Fruit fly (Drosophila melanogaster): Measurements from ENCODE around the gene Ugt305A1.

Gene Ugt305A1

dm6 chr3L:4108072-4108843, 48.7 kb downstream of the Ugt305A1 start, which contains the start of gene Ack:
Gene Ack (plus strand): TSS chr3L:4108186.
- no peak for TF ChIP-seq Snoo (tag; optimal IDR thresholded peaks at IDR 0.05)
- peak; percentile 22; the same call in 1 of the 2 replicates for TF ChIP-seq CG32121 (GFP tag; IDR thresholded peaks at IDR 0.05)
- TF ChIP-seq CG13204 (GFP tag; optimal IDR thresholded peaks at IDR 0.05): peak; percentile 17
- no peak for TF ChIP-seq CG17806 (tag; optimal IDR thresholded peaks at IDR 0.05)
- no peak for TF ChIP-seq EcR (GFP tag; optimal IDR thresholded peaks at IDR 0.05)
- no peak for TF ChIP-seq CG15710 (tag; optimal IDR thresholded peaks at IDR 0.05)

- TF ChIP-seq Snoo (tag; optimal IDR thresholded peaks at IDR 0.05) (peak; percentile 58), gl (tag; optimal IDR thresholded peaks at IDR 0.05) (peak; percentile 15), CG8159 (tag; optimal IDR thresholded peaks at IDR 0.05) (peak; percentile 66), CG8301 (tag; optimal IDR thresholded peaks at IDR 0.05) (peak; percentile 79), CG4496 (GFP tag; IDR thresholded peaks at IDR 0.05) (peak; percentile 59; the same call in 1 of the 3 replicates), D1 (tag; optimal IDR thresholded peaks at IDR 0.05) (no peak), CG14655 (GFP tag; optimal IDR thresholded peaks at IDR 0.05) (peak; percentile 79), CG32121 (GFP tag; IDR thresholded peaks at IDR 0.05) (peak; percentile 48), CG13204 (GFP tag; optimal IDR thresholded peaks at IDR 0.05) (peak; percentile 39), rn (GFP tag; IDR thresholded peaks at IDR 0.05) (no peak), CG12605 (GFP tag; IDR thresholded peaks at IDR 0.05) (no peak), CG17806 (tag; optimal IDR thresholded peaks at IDR 0.05) (peak; percentile 31), CG10348 (GFP tag; IDR thresholded peaks at IDR 0.05) (no peak), EcR (GFP tag; optimal IDR thresholded peaks at IDR 0.05) (no peak), Ets98B (GFP tag; IDR thresholded peaks at IDR 0.05) (peak; percentile 61), fd96Ca (GFP tag; IDR thresholded peaks at IDR 0.05) (peak; percentile 55; the same call in 1 of the 3 replicates), CG15710 (tag; optimal IDR thresholded peaks at IDR 0.05) (peak; percentile 69), Pif1B (GFP tag; optimal IDR thresholded peaks at IDR 0.05) (peak; percentile 41), CG9948 (tag; optimal IDR thresholded peaks at IDR 0.05) (peak; percentile 63), CG34367 (tag; optimal IDR thresholded peaks at IDR 0.05) (peak; percentile 41), Pif1A (GFP tag; optimal IDR thresholded peaks at IDR 0.05) (peak; percentile 81)
Measured at dm6 chr3L:4108844-4109494, 49.4 kb downstream of the Ugt305A1 start.

dm6 chr3L:4110212-4110611, 50.6 kb downstream of the Ugt305A1 start:
- TF ChIP-seq EcR (GFP tag; optimal IDR thresholded peaks at IDR 0.05) (peak; percentile 92), CG14655 (GFP tag; optimal IDR thresholded peaks at IDR 0.05) (no peak)

All from whole organism, pupa.